Worm (Caenorhabditis elegans) whole organism, early embryonic: Measurements from ENCODE around the gene fis-2.

Experiments used
- pes-1 ChIP-seq: fragments of 200-800 bp; sonication (Bioruptor generic); IDR thresholded peaks from 2 replicates; pipeline ENCODE4 v1.3.6; 2022; ENCODE audit warnings: missing genetic modification reagents, missing genetic modification characterization, missing compliant biosample characterization
- tbx-37 ChIP-seq: fragments of 200-800 bp; sonication (Bioruptor generic); conservative IDR thresholded peaks from 2 replicates; pipeline ENCODE4 v1.3.6; 2022; ENCODE audit warnings: missing genetic modification reagents, missing genetic modification characterization, missing compliant biosample characterization

DNA sequence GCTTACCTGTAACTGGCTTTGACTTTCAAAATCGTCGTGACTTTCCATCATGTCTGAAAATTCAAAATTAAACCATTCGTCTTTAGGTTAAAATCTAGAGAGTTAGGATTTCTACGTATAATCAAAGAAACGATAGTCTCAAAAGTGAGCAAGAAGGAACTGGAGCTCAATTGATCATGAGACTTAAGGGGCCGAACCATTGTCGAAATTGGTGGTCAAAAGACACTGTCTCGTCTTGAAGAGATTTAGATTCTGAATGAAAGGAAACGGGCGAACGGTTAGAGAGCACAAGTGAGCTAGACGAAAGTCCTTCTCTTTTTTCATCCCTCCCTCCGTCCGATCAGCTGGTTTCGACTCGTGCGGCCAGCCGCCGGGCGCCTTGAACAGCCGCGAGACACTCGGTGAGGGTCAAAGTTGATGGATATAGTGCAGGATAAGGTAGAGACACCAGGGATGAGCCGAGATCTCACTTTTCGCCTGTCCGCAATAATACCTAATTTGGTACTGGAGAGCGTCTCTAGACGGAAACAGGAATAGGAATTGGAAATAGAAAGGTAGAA is 23.8 kb downstream of the fis-2 start, which contains the start of gene M60.7:
- TF ChIP-seq tbx-37 (GFP tag; lab: Robert Waterston, UW) (no peak), pes-1 (GFP tag; lab: Robert Waterston, UW) (no peak)
